Fruit fly (Drosophila melanogaster) whole organism, wandering third instar larva: Measurements from ENCODE around the gene CG7133.

Experiments
- Dfd ChIP-seq: fragments of >200 bp; optimal IDR thresholded peaks from 2 replicates; lab custom pipeline; 2017; ENCODE audit warnings: missing biosample characterization, missing genetic modification characterization
- Myc ChIP-seq: fragments of >200 bp; optimal IDR thresholded peaks from 2 replicates; lab custom pipeline; 2017
- br ChIP-seq: fragments of 200-800 bp; sonication (Bioruptor generic); optimal IDR thresholded peaks from 2 replicates; lab custom pipeline; 2016; ENCODE audit warnings: missing biosample characterization, missing genetic modification characterization
- tai ChIP-seq: sonication (Bioruptor generic); optimal IDR thresholded peaks from 2 replicates; lab custom pipeline; 2016; ENCODE audit warnings: missing biosample characterization, missing genetic modification characterization
- usp ChIP-seq: fragments of >200 bp; optimal IDR thresholded peaks from 2 replicates; lab custom pipeline; 2017; ENCODE audit warnings: missing biosample characterization, missing genetic modification characterization

dm6 chr3L:22028225-22028624 lies 46.1 kb downstream of the CG7133 start, which contains the start of gene CG7140:
- TF ChIP-seq Myc (no peak), tai (GFP tag; lab: Kevin White, UChicago) (no peak), usp (GFP tag; lab: Kevin White, UChicago) (no peak), br (GFP tag; lab: Kevin White, UChicago) (no peak), Dfd (GFP tag; lab: Kevin White, UChicago) (no peak)
